Fruit fly (Drosophila melanogaster): Measurements from ENCODE around the gene Doc3.
A peak's percentile ranks its signal among the peaks of the same experiment; 100 is the strongest.

The Doc3 gene

DNA sequence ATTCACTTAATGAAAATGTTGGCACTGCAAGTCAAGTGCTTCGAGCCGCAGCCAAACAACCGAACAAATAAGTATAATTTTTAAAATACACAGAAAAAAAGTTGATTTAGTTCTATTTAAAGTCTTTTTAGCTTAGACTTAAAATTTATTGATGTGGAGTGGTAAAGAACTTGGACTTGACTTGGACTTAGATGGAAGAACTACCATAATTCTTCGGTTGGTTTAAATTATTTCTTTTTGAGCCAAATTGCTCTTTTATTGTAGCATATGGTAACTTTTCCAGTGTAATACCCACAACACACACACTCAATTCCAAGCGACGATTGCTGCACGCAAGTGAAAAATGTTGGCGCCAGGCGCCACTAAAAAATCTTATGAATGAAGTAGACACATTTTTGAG lies 23.1 kb downstream of the Doc3 start (continued):
- peak; percentile 67 for TF ChIP-seq CG9727 (GFP tag; optimal IDR thresholded peaks at IDR 0.05)
- no peak for TF ChIP-seq h (optimal IDR thresholded peaks at IDR 0.05)
- TF ChIP-seq CG14014 (GFP tag; IDR thresholded peaks at IDR 0.05): peak; percentile 44; the same call in 1 of the 2 replicates
- peak; percentile 58 for TF ChIP-seq CG14710 (tag; optimal IDR thresholded peaks at IDR 0.05)
- peak; percentile 69 for TF ChIP-seq CG8924 (tag; optimal IDR thresholded peaks at IDR 0.05)
- TF ChIP-seq CG1603 (tag; optimal IDR thresholded peaks at IDR 0.05): peak; percentile 57
- no peak for TF ChIP-seq sim (GFP tag; IDR thresholded peaks at IDR 0.05)
- TF ChIP-seq emc (GFP tag; optimal IDR thresholded peaks at IDR 0.05): no peak
- no peak for TF ChIP-seq CG13894 (tag; optimal IDR thresholded peaks at IDR 0.05)
- peak; percentile 95 for TF ChIP-seq sens (GFP tag)
- no peak for TF ChIP-seq cas (GFP tag; IDR thresholded peaks at IDR 0.05)
- peak; percentile 23 for TF ChIP-seq dm (GFP tag; optimal IDR thresholded peaks at IDR 0.05)
- TF ChIP-seq slou (GFP tag; optimal IDR thresholded peaks at IDR 0.05): no peak
- TF ChIP-seq ems (GFP tag; optimal IDR thresholded peaks at IDR 0.05): no peak
- TF ChIP-seq CG13123 (GFP tag; optimal IDR thresholded peaks at IDR 0.05): no peak
- TF ChIP-seq MESR4 (GFP tag; optimal IDR thresholded peaks at IDR 0.05): no peak
- no peak for TF ChIP-seq CG34376 (GFP tag; optimal IDR thresholded peaks at IDR 0.05)
- TF ChIP-seq CG13424 (tag; optimal IDR thresholded peaks at IDR 0.05): peak; percentile 59
- TF ChIP-seq CG12744 (GFP tag; optimal IDR thresholded peaks at IDR 0.05): no peak
- TF ChIP-seq CG8388 (GFP tag; optimal IDR thresholded peaks at IDR 0.05): peak; percentile 42
- TF ChIP-seq CG7963 (GFP tag; IDR thresholded peaks at IDR 0.05; ENCODE audit: partially characterized antibody): no peak
- TF ChIP-seq nerfin-1 (tag; optimal IDR thresholded peaks at IDR 0.05): no peak
- TF ChIP-seq jing (GFP tag; optimal IDR thresholded peaks at IDR 0.05): peak; percentile 12
- TF ChIP-seq ranshi (GFP tag; IDR thresholded peaks at IDR 0.05): peak; percentile 33; the same call in 1 of the 2 replicates
- no peak for TF ChIP-seq CG9932 (GFP tag; IDR thresholded peaks at IDR 0.05)
- TF ChIP-seq hb (GFP tag; IDR thresholded peaks at IDR 0.05; ENCODE audit: partially characterized antibody): no peak
- no peak for TF ChIP-seq CrebB (tag; optimal IDR thresholded peaks at IDR 0.05)
- no peak for TF ChIP-seq sna (GFP tag; IDR thresholded peaks at IDR 0.05; ENCODE audit: partially characterized antibody)
- TF ChIP-seq Atf-2 (GFP tag; optimal IDR thresholded peaks at IDR 0.05): peak; percentile 44
- TF ChIP-seq Taf1 (GFP tag; IDR thresholded peaks at IDR 0.05): no peak
- TF ChIP-seq dan (GFP tag; IDR thresholded peaks at IDR 0.05): no peak
- no peak for TF ChIP-seq CG32767 (GFP tag; IDR thresholded peaks at IDR 0.05)
- no peak for TF ChIP-seq pros (GFP tag; optimal IDR thresholded peaks at IDR 0.05)
- no peak for TF ChIP-seq CG4282 (GFP tag; optimal IDR thresholded peaks at IDR 0.05)
- TF ChIP-seq NFAT (GFP tag; IDR thresholded peaks at IDR 0.05): no peak
- TF ChIP-seq Hr78 (GFP tag; optimal IDR thresholded peaks at IDR 0.05): no peak
- no peak for TF ChIP-seq Aef1 (GFP tag; IDR thresholded peaks at IDR 0.05)
- TF ChIP-seq E2f1 (GFP tag; IDR thresholded peaks at IDR 0.05): no peak
- no peak for TF ChIP-seq sd (tag; optimal IDR thresholded peaks at IDR 0.05)
- no peak for TF ChIP-seq CG34224 (GFP tag; IDR thresholded peaks at IDR 0.05; ENCODE audit: partially characterized antibody)
- TF ChIP-seq CG15073 (GFP tag; optimal IDR thresholded peaks at IDR 0.05): no peak
- TF ChIP-seq sc (optimal IDR thresholded peaks at IDR 0.05): no peak
- TF ChIP-seq sc (GFP tag; optimal IDR thresholded peaks at IDR 0.05): peak; percentile 32
- no peak for TF ChIP-seq Asciz (GFP tag; optimal IDR thresholded peaks at IDR 0.05)
- TF ChIP-seq CG15011 (GFP tag; optimal IDR thresholded peaks at IDR 0.05): no peak
- no peak for TF ChIP-seq Scr (GFP tag; IDR thresholded peaks at IDR 0.05; ENCODE audit: partially characterized antibody)
- TF ChIP-seq Nf-YC (tag; optimal IDR thresholded peaks at IDR 0.05): no peak
- TF ChIP-seq ab (GFP tag; optimal IDR thresholded peaks at IDR 0.05): no peak
- peak; percentile 57; the same call in 1 of the 2 replicates for TF ChIP-seq CG17328 (GFP tag; IDR thresholded peaks at IDR 0.05)
- TF ChIP-seq bsh (GFP tag; optimal IDR thresholded peaks at IDR 0.05): peak in 1 of 2 experiments; percentile 79
- TF ChIP-seq jumu (GFP tag; optimal IDR thresholded peaks at IDR 0.05): no peak
- no peak for TF ChIP-seq CG10543 (GFP tag; optimal IDR thresholded peaks at IDR 0.05)

Data from whole organism, embryonic.